Worm (Caenorhabditis elegans) whole organism, L3 larva: ENCODE measurements around the gene dop-5.

Experiments used
- ZK546.5 ChIP-seq: sonication (generic microtip); optimal IDR thresholded peaks from 2 replicates; lab custom pipeline; 2017; ENCODE audit warnings: missing biosample characterization, missing genetic modification characterization
- aly-2 ChIP-seq: fragments of 150-350 bp; optimal IDR thresholded peaks from 2 replicates; lab custom pipeline; 2014; ENCODE audit warnings: missing biosample characterization, missing genetic modification characterization
- ceh-16 ChIP-seq: sonication (generic microtip); optimal IDR thresholded peaks from 2 replicates; lab custom pipeline; 2017; ENCODE audit warnings: missing biosample characterization, missing genetic modification characterization
- ceh-28 ChIP-seq: fragments of 150-350 bp; optimal IDR thresholded peaks from 2 replicates; lab custom pipeline; 2014; ENCODE audit warnings: missing biosample characterization, missing genetic modification reagents, missing genetic modification characterization
- ceh-82 ChIP-seq: fragments of 150-350 bp; optimal IDR thresholded peaks from 2 replicates; lab custom pipeline; 2014; ENCODE audit warnings: missing biosample characterization, missing genetic modification characterization
- ceh-9 ChIP-seq: sonication (generic microtip); optimal IDR thresholded peaks from 2 replicates; lab custom pipeline; 2018; ENCODE audit warnings: missing biosample characterization, missing genetic modification characterization
- daf-12 ChIP-seq: fragments of 150-350 bp; optimal IDR thresholded peaks from 2 replicates; lab custom pipeline; 2014; ENCODE audit warnings: missing biosample characterization, missing genetic modification reagents, missing genetic modification characterization
- egl-27 ChIP-seq: sonication (generic microtip); optimal IDR thresholded peaks from 4 replicates; lab custom pipeline; 2017; ENCODE audit warnings: missing biosample characterization, missing genetic modification reagents, missing genetic modification characterization
- egl-5 ChIP-seq: fragments of 150-350 bp; optimal IDR thresholded peaks from 2 replicates; lab custom pipeline; 2017; ENCODE audit warnings: missing biosample characterization, missing genetic modification reagents, missing genetic modification characterization, inconsistent platforms
- elt-1 ChIP-seq: fragments of 150-350 bp; optimal IDR thresholded peaks from 2 replicates; lab custom pipeline; 2014; ENCODE audit warnings: missing biosample characterization, missing genetic modification characterization
- elt-2 ChIP-seq: sonication (generic microtip); optimal IDR thresholded peaks from 2 replicates; lab custom pipeline; 2016; ENCODE audit warnings: missing genetic modification reagents, mild to moderate bottlenecking, missing genetic modification characterization, missing compliant biosample characterization
- elt-3 ChIP-seq, 3 experiments: fragments of 150-350 bp in 1 of 3; sonication (generic microtip) in 2 of 3; optimal IDR thresholded peaks; 2 replicates in 2 of 3; 4 replicates in 1 of 3; lab custom pipeline; 2014 to 2017; ENCODE audit warnings: missing biosample characterization in 3 of 3, missing genetic modification characterization in 3 of 3
- eor-1 ChIP-seq, 2 experiments: fragments of 150-350 bp; optimal IDR thresholded peaks; 2 replicates each; lab custom pipeline; 2014 to 2018; ENCODE audit warnings: missing biosample characterization in 2 of 2, missing genetic modification characterization in 2 of 2
- fkh-10 ChIP-seq: sonication (generic microtip); optimal IDR thresholded peaks from 2 replicates; lab custom pipeline; 2017; ENCODE audit warnings: missing biosample characterization, missing genetic modification reagents, missing genetic modification characterization
- fkh-2 ChIP-seq: fragments of 150-350 bp; optimal IDR thresholded peaks from 2 replicates; lab custom pipeline; 2014; ENCODE audit warnings: missing biosample characterization, missing genetic modification reagents, missing genetic modification characterization
- fos-1 ChIP-seq: fragments of 150-350 bp; optimal IDR thresholded peaks from 2 replicates; lab custom pipeline; 2014; ENCODE audit warnings: missing biosample characterization, missing genetic modification characterization
- hmg-11 ChIP-seq: sonication (generic microtip); optimal IDR thresholded peaks from 2 replicates; lab custom pipeline; 2016; ENCODE audit warnings: missing genetic modification characterization, missing compliant biosample characterization
- jun-1 ChIP-seq: fragments of 150-350 bp; optimal IDR thresholded peaks from 2 replicates; lab custom pipeline; 2014; ENCODE audit warnings: missing biosample characterization, missing genetic modification reagents, missing genetic modification characterization
- lin-15B ChIP-seq: fragments of 150-350 bp; optimal IDR thresholded peaks from 2 replicates; lab custom pipeline; 2014; ENCODE audit warnings: missing biosample characterization, missing genetic modification characterization
- lin-39 ChIP-seq: fragments of 150-350 bp; optimal IDR thresholded peaks from 2 replicates; lab custom pipeline; 2018; ENCODE audit warnings: missing biosample characterization, missing genetic modification reagents, missing genetic modification characterization
- lsy-12 ChIP-seq: sonication (generic microtip); optimal IDR thresholded peaks from 2 replicates; lab custom pipeline; 2016; ENCODE audit warnings: mild to moderate bottlenecking, missing genetic modification characterization, missing compliant biosample characterization
- mdl-1 ChIP-seq: fragments of 150-350 bp; optimal IDR thresholded peaks from 2 replicates; lab custom pipeline; 2014; ENCODE audit warnings: missing biosample characterization, missing genetic modification characterization
- mml-1 ChIP-seq: fragments of 150-350 bp; sonication (generic microtip); optimal IDR thresholded peaks from 3 replicates; lab custom pipeline; 2014; ENCODE audit warnings: missing biosample characterization, missing genetic modification characterization
- nhr-11 ChIP-seq: fragments of 150-350 bp; optimal IDR thresholded peaks from 2 replicates; lab custom pipeline; 2014; ENCODE audit warnings: missing biosample characterization, missing genetic modification characterization
- nhr-12 ChIP-seq: fragments of 150-350 bp; optimal IDR thresholded peaks from 2 replicates; lab custom pipeline; 2014; ENCODE audit warnings: missing biosample characterization, missing genetic modification characterization
- nhr-23 ChIP-seq: fragments of 150-350 bp; optimal IDR thresholded peaks from 2 replicates; lab custom pipeline; 2014; ENCODE audit warnings: missing biosample characterization, missing genetic modification reagents, missing genetic modification characterization
- nhr-237 ChIP-seq: fragments of 150-350 bp; optimal IDR thresholded peaks from 2 replicates; lab custom pipeline; 2014; ENCODE audit warnings: missing biosample characterization, missing genetic modification characterization
- nhr-28 ChIP-seq: fragments of 150-350 bp; optimal IDR thresholded peaks from 2 replicates; lab custom pipeline; 2014; ENCODE audit warnings: missing biosample characterization, missing genetic modification characterization
- nhr-43 ChIP-seq: sonication (generic microtip); optimal IDR thresholded peaks from 2 replicates; lab custom pipeline; 2016; ENCODE audit warnings: mild to moderate bottlenecking, missing genetic modification characterization, missing compliant biosample characterization; ENCODE audit not compliant: poor library complexity, severe bottlenecking
- nhr-67 ChIP-seq: fragments of 150-350 bp; optimal IDR thresholded peaks from 2 replicates; lab custom pipeline; 2014; ENCODE audit warnings: missing biosample characterization, missing genetic modification characterization
- nhr-76 ChIP-seq: fragments of 150-350 bp; sonication (generic microtip); optimal IDR thresholded peaks from 5 replicates; lab custom pipeline; 2014; ENCODE audit warnings: missing biosample characterization, missing genetic modification characterization
- pha-4 ChIP-seq: fragments of 150-350 bp; optimal IDR thresholded peaks from 2 replicates; lab custom pipeline; 2014; ENCODE audit warnings: missing biosample characterization, missing genetic modification reagents, missing genetic modification characterization
- pqm-1 ChIP-seq: fragments of 150-350 bp; optimal IDR thresholded peaks from 2 replicates; lab custom pipeline; 2017; ENCODE audit warnings: missing biosample characterization, missing genetic modification characterization, inconsistent platforms
- snpc-4 ChIP-seq: fragments of 150-350 bp; optimal IDR thresholded peaks from 2 replicates; lab custom pipeline; 2014; ENCODE audit warnings: missing biosample characterization, missing genetic modification characterization
- tbx-2 ChIP-seq: sonication (generic microtip); optimal IDR thresholded peaks from 2 replicates; lab custom pipeline; 2016; ENCODE audit warnings: mild to moderate bottlenecking, missing genetic modification characterization, missing compliant biosample characterization
- unc-39 ChIP-seq: sonication (generic microtip); optimal IDR thresholded peaks from 4 replicates; lab custom pipeline; 2017; ENCODE audit warnings: missing biosample characterization, missing genetic modification characterization
- unc-62 ChIP-seq: fragments of 150-350 bp; sonication (generic microtip); optimal IDR thresholded peaks from 4 replicates; lab custom pipeline; 2014; ENCODE audit warnings: missing biosample characterization, missing genetic modification reagents, missing genetic modification characterization
- zag-1 ChIP-seq: fragments of 150-350 bp; optimal IDR thresholded peaks from 2 replicates; lab custom pipeline; 2014; ENCODE audit warnings: missing biosample characterization, missing genetic modification characterization
- ztf-11 ChIP-seq: fragments of 150-350 bp; optimal IDR thresholded peaks from 2 replicates; lab custom pipeline; 2014; ENCODE audit warnings: missing biosample characterization, missing genetic modification characterization
- ztf-4 ChIP-seq: fragments of 150-350 bp; optimal IDR thresholded peaks from 2 replicates; lab custom pipeline; 2014; ENCODE audit warnings: missing biosample characterization, missing genetic modification characterization

dop-5 gene

ce11 chrV:11363575-11363974 is 2.5 kb downstream of the dop-5 start:
- TF ChIP-seq elt-3 (tag; optimal IDR thresholded peaks at IDR 0.05; lab: Kevin White, UChicago) = no peak
- no peak for TF ChIP-seq fkh-10 (GFP tag; lab: Kevin White, UChicago)
- no peak for TF ChIP-seq elt-1 (tag; lab: Kevin White, UChicago)

- TF ChIP-seq egl-5 (tag; lab: Kevin White, UChicago) (no peak), unc-62 (no peak), fkh-2 (no peak), nhr-237 (tag; lab: Kevin White, UChicago) (no peak)
Observed at ce11 chrV:11354264-11354663, 11.8 kb downstream of the dop-5 start.

- TF ChIP-seq nhr-11 (tag; lab: Kevin White, UChicago) (no peak), ceh-28 (tag; lab: Kevin White, UChicago) (no peak), tbx-2 (tag; lab: Kevin White, UChicago) (no peak), egl-27 (tag; lab: Kevin White, UChicago) (no peak), fkh-2 (no peak), unc-62 (no peak), nhr-76 (tag; lab: Kevin White, UChicago) (no peak), ztf-11 (no peak)
Observed at ce11 chrV:11352893-11353292, 13.1 kb downstream of the dop-5 start, which contains the start of gene npr-25. Gene npr-25, minus strand, starts transcription at chrV:11352993.

- TF ChIP-seq elt-3 (tag; optimal IDR thresholded peaks at IDR 0.05; lab: Kevin White, UChicago) (no peak), mml-1 (tag; lab: Kevin White, UChicago) (no peak), fkh-2 (no peak), nhr-12 (tag; lab: Kevin White, UChicago) (no peak), nhr-28 (no peak), egl-27 (tag; lab: Kevin White, UChicago) (no peak), fkh-10 (GFP tag; lab: Kevin White, UChicago) (peak; percentile 35)
Observed at ce11 chrV:11351263-11351662, 14.8 kb downstream of the dop-5 start.

ce11 chrV:11346912-11347311 is 19.1 kb downstream of the dop-5 start, which contains the start of gene grl-7:
Gene grl-7, minus strand, starts transcription at chrV:11347012.
- no peak for TF ChIP-seq nhr-67
- no peak for TF ChIP-seq unc-62
- TF ChIP-seq nhr-43 (tag; lab: Kevin White, UChicago) = peak; percentile 30
- TF ChIP-seq ceh-9 (tag; lab: Kevin White, UChicago) = no peak

ce11 chrV:11344816-11345336 is 21.2 kb downstream of the dop-5 start:
- TF ChIP-seq hmg-11 (tag; lab: Kevin White, UChicago) (no peak), pqm-1 (tag; lab: Kevin White, UChicago) (no peak), nhr-28 (no peak), nhr-237 (tag; lab: Kevin White, UChicago) (no peak), snpc-4 (tag; lab: Kevin White, UChicago) (no peak), nhr-67 (no peak), aly-2 (tag; lab: Kevin White, UChicago) (no peak), ZK546.5 (tag; lab: Kevin White, UChicago) (no peak), pha-4 (tag; lab: Kevin White, UChicago) (no peak), mdl-1 (no peak), unc-39 (tag; lab: Kevin White, UChicago) (no peak), unc-62 (no peak), lin-15B (tag; lab: Kevin White, UChicago) (no peak), zag-1 (tag; lab: Kevin White, UChicago) (no peak), ztf-4 (tag; lab: Kevin White, UChicago) (no peak), ceh-28 (tag; lab: Kevin White, UChicago) (no peak), elt-1 (tag; lab: Kevin White, UChicago) (no peak), ceh-82 (tag; lab: Kevin White, UChicago) (no peak)

ce11 chrV:11344112-11344511 is 21.9 kb downstream of the dop-5 start:
- no peak for TF ChIP-seq lin-39 (tag; lab: Kevin White, UChicago)
- TF ChIP-seq lsy-12 (tag; lab: Kevin White, UChicago) = no peak
- TF ChIP-seq nhr-43 (tag; lab: Kevin White, UChicago) = peak; percentile 48
- no peak for TF ChIP-seq nhr-237 (tag; lab: Kevin White, UChicago)
- peak; percentile 15 for TF ChIP-seq nhr-28
- TF ChIP-seq jun-1 (tag; lab: Kevin White, UChicago) = no peak
- TF ChIP-seq elt-2 (tag; lab: Kevin White, UChicago) = no peak
- TF ChIP-seq fos-1 = no peak
- no peak for TF ChIP-seq lin-15B (tag; lab: Kevin White, UChicago)
- no peak for TF ChIP-seq ceh-16 (tag; lab: Kevin White, UChicago)
- peak; percentile 60 for TF ChIP-seq elt-1 (tag; lab: Kevin White, UChicago)
- TF ChIP-seq fkh-2 = no peak
- TF ChIP-seq nhr-23 = no peak
- no peak for TF ChIP-seq daf-12 (tag; lab: Kevin White, UChicago)
- TF ChIP-seq eor-1 (tag; optimal IDR thresholded peaks at IDR 0.05; lab: Kevin White, UChicago) = no peak
- TF ChIP-seq zag-1 (tag; lab: Kevin White, UChicago) = no peak
